Worm (Caenorhabditis elegans) whole organism, L4 larva: ENCODE data around the gene aex-4.

ENCODE experiments used
- dpl-1 ChIP-seq: fragments of 150-350 bp; optimal IDR thresholded peaks from 2 replicates; lab custom pipeline; 2014; ENCODE audit warnings: missing biosample characterization, missing genetic modification reagents, missing genetic modification characterization
- dve-1 ChIP-seq: sonication (generic microtip); optimal IDR thresholded peaks from 2 replicates; lab custom pipeline; 2017; ENCODE audit warnings: antibody characterized with exemption, mild to moderate bottlenecking, missing genetic modification characterization, missing compliant biosample characterization; ENCODE audit not compliant: insufficient read depth
- mdt-29 ChIP-seq: fragments of 200-800 bp; sonication (Bioruptor generic); IDR thresholded peaks from 2 replicates; pipeline ENCODE4 v1.3.6; 2022; ENCODE audit warnings: missing genetic modification reagents, missing genetic modification characterization, missing compliant biosample characterization
- nhr-237 ChIP-seq: sonication (generic microtip); optimal IDR thresholded peaks from 2 replicates; lab custom pipeline; 2017; ENCODE audit warnings: missing biosample characterization, missing genetic modification characterization
- nhr-25 ChIP-seq: sonication (generic microtip); optimal IDR thresholded peaks from 2 replicates; lab custom pipeline; 2017; ENCODE audit warnings: missing genetic modification characterization, mild to moderate bottlenecking, missing compliant biosample characterization, antibody characterized with exemption, moderate library complexity, borderline replicate concordance; ENCODE audit not compliant: insufficient read depth
- nhr-28 ChIP-seq: fragments of 150-350 bp; optimal IDR thresholded peaks from 2 replicates; lab custom pipeline; 2014; ENCODE audit warnings: missing biosample characterization, missing genetic modification characterization
- pha-4 ChIP-seq, 2 experiments: fragments of 150-350 bp in 1 of 2; fragments of 200-800 bp in 1 of 2; sonication (Bioruptor generic) in 1 of 2; IDR thresholded peaks in 1 of 2; optimal IDR thresholded peaks in 1 of 2; 2 replicates each; pipeline versions ENCODE4 v1.3.6 to Lab custom; 2014 to 2022; ENCODE audit warnings: missing genetic modification characterization in 2 of 2, missing genetic modification reagents in 2 of 2, missing biosample characterization in 1 of 2, missing compliant biosample characterization in 1 of 2
- skn-1 ChIP-seq: fragments of 150-350 bp; optimal IDR thresholded peaks from 2 replicates; lab custom pipeline; 2014; ENCODE audit warnings: missing biosample characterization, missing genetic modification characterization
- unc-39 ChIP-seq: sonication (generic microtip); optimal IDR thresholded peaks from 2 replicates; lab custom pipeline; 2017; ENCODE audit warnings: missing biosample characterization, missing genetic modification characterization

- TF ChIP-seq unc-39 (tag; lab: Kevin White, UChicago), result no peak
- TF ChIP-seq skn-1 (tag; lab: Kevin White, UChicago), result no peak
- TF ChIP-seq nhr-28 (tag; lab: Kevin White, UChicago), result no peak
- TF ChIP-seq dve-1 (tag; lab: Kevin White, UChicago), result no peak
- no peak for TF ChIP-seq mdt-29 (GFP tag; lab: Robert Waterston, UW)
- TF ChIP-seq dpl-1 (GFP tag; lab: Kevin White, UChicago), result no peak
- no peak for TF ChIP-seq nhr-25
- TF ChIP-seq pha-4 (GFP tag; IDR thresholded peaks at IDR 0.05; lab: Robert Waterston, UW), result no peak
- TF ChIP-seq pha-4 (tag; optimal IDR thresholded peaks at IDR 0.05; lab: Kevin White, UChicago), result no peak
- no peak for TF ChIP-seq nhr-237 (tag; lab: Kevin White, UChicago)
Observed at ce11 chrX:3762410-3762809, 33.3 kb downstream of the aex-4 start, which contains the start of gene T14G12.11.
